Worm (Caenorhabditis elegans) whole organism, mixed stage, embryonic: ENCODE data around the gene ZK550.6.

Experiments
- elt-1 ChIP-seq: sonication (generic microtip); optimal IDR thresholded peaks from 2 replicates; lab custom pipeline; 2017; ENCODE audit warnings: missing genetic modification characterization, mild to moderate bottlenecking, missing compliant biosample characterization, antibody characterized with exemption, moderate library complexity, borderline replicate concordance; ENCODE audit not compliant: insufficient read depth
- lsy-2 ChIP-seq: fragments of 150-350 bp; optimal IDR thresholded peaks from 2 replicates; lab custom pipeline; 2014; ENCODE audit warnings: missing biosample characterization, missing genetic modification characterization

DNA sequence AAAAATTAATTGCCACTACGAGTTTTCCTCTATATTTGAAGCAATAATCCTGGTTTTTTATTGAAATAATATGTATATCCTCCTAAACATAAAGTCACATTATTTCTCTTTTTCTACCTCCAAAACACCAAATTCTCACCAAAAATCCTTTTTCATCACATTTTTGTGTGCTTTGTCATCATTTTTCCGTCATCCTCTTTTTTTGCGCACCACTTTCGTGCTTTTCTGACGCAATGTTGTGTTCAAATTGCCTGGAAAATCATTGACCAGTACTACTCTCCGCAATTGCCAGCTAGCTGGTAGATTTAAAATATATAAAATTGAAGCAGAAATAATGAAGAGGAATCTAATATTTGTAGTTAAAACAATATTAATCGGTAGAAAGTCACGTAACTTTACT lies 5.8 kb upstream of the ZK550.6 start:
- TF ChIP-seq elt-1 (tag; lab: Kevin White, UChicago) (no peak), lsy-2 (tag; lab: Kevin White, UChicago) (no peak)
